Fruit fly (Drosophila melanogaster) whole organism, embryonic: ENCODE measurements around the gene cactin.
A peak's percentile ranks its signal among the peaks of the same experiment; 100 is the strongest.

ENCODE experiments used
- Bgb ChIP-seq: fragments of 200-800 bp; sonication (Bioruptor generic); IDR thresholded peaks from 2 replicates; pipeline ENCODE4 v1.3.6; 2022; ENCODE audit warnings: missing biosample characterization, missing genetic modification characterization; ENCODE audit not compliant: partially characterized antibody
- C15 ChIP-seq: fragments of 200-800 bp; sonication (Bioruptor generic); IDR thresholded peaks from 3 replicates; pipeline ENCODE4 v1.3.6; 2022; ENCODE audit warnings: missing biosample characterization, missing genetic modification characterization
- CG11247 ChIP-seq: fragments of 200-800 bp; sonication (Bioruptor generic); IDR thresholded peaks from 2 replicates; pipeline ENCODE4 v1.3.6; 2022; ENCODE audit warnings: missing biosample characterization, missing genetic modification characterization
- CG13123 ChIP-seq: fragments of 200-800 bp; sonication (Bioruptor generic); optimal IDR thresholded peaks from 2 replicates; lab custom pipeline; 2016; ENCODE audit warnings: missing biosample characterization, missing genetic modification characterization
- CG13424 ChIP-seq: fragments of 200-800 bp; sonication (Bioruptor generic); optimal IDR thresholded peaks from 2 replicates; lab custom pipeline; 2019; ENCODE audit warnings: missing biosample characterization, mild to moderate bottlenecking, missing genetic modification characterization, moderate library complexity
- CG16779 ChIP-seq: fragments of 200-800 bp; sonication (Bioruptor generic); IDR thresholded peaks from 2 replicates; pipeline ENCODE4 v1.3.6; 2022; ENCODE audit warnings: missing biosample characterization, missing genetic modification characterization
- CG16863 ChIP-seq: fragments of 200-800 bp; sonication (Bioruptor generic); optimal IDR thresholded peaks from 3 replicates; lab custom pipeline; 2016; ENCODE audit warnings: missing biosample characterization, missing genetic modification characterization
- CG17912 ChIP-seq: fragments of 200-800 bp; sonication (Bioruptor generic); optimal IDR thresholded peaks from 2 replicates; lab custom pipeline; 2018; ENCODE audit warnings: missing biosample characterization, mild to moderate bottlenecking, missing genetic modification characterization
- CG18764 ChIP-seq: fragments of 200-800 bp; sonication (Bioruptor generic); optimal IDR thresholded peaks from 3 replicates; lab custom pipeline; 2016; ENCODE audit warnings: missing biosample characterization, missing genetic modification characterization
- CG32532 ChIP-seq: fragments of 200-800 bp; sonication (Bioruptor generic); IDR thresholded peaks from 2 replicates; pipeline ENCODE4 v1.3.6; 2022; ENCODE audit warnings: missing biosample characterization, missing genetic modification characterization
- CG33213 ChIP-seq: fragments of 200-800 bp; sonication (Bioruptor generic); optimal IDR thresholded peaks from 3 replicates; lab custom pipeline; 2016; ENCODE audit warnings: missing biosample characterization, missing genetic modification characterization
- CG3407 ChIP-seq: fragments of 200-800 bp; sonication (Bioruptor generic); optimal IDR thresholded peaks from 2 replicates; lab custom pipeline; 2018; ENCODE audit warnings: missing biosample characterization, mild to moderate bottlenecking, missing genetic modification characterization
- CG34224 ChIP-seq: fragments of 200-800 bp; sonication (Bioruptor generic); IDR thresholded peaks from 3 replicates; pipeline ENCODE4 v1.3.6; 2022; ENCODE audit warnings: missing biosample characterization, missing genetic modification characterization; ENCODE audit not compliant: partially characterized antibody
- CG4820 ChIP-seq: fragments of 200-800 bp; sonication (Bioruptor generic); optimal IDR thresholded peaks from 3 replicates; lab custom pipeline; 2016; ENCODE audit warnings: missing biosample characterization, missing genetic modification characterization
- CG5180 ChIP-seq: fragments of 200-800 bp; sonication (Bioruptor generic); optimal IDR thresholded peaks from 3 replicates; lab custom pipeline; 2017; ENCODE audit warnings: missing biosample characterization, missing genetic modification characterization, mild to moderate bottlenecking, moderate library complexity, missing genetic modification reagents
- CG5953 ChIP-seq: fragments of 200-800 bp; sonication (Bioruptor generic); IDR thresholded peaks from 2 replicates; pipeline ENCODE4 v1.3.6; 2022; ENCODE audit warnings: missing biosample characterization, missing genetic modification characterization
- CG6791 ChIP-seq: fragments of 200-800 bp; sonication (Bioruptor generic); IDR thresholded peaks from 3 replicates; pipeline ENCODE4 v1.3.6; 2022; ENCODE audit warnings: missing biosample characterization, missing genetic modification characterization; ENCODE audit not compliant: partially characterized antibody
- CG7928 ChIP-seq: fragments of 200-800 bp; sonication (Bioruptor generic); optimal IDR thresholded peaks from 2 replicates; lab custom pipeline; 2017; ENCODE audit warnings: missing biosample characterization, mild to moderate bottlenecking, missing genetic modification characterization
- CG8089 ChIP-seq: fragments of 200-800 bp; sonication (Bioruptor generic); optimal IDR thresholded peaks from 3 replicates; lab custom pipeline; 2016; ENCODE audit warnings: missing biosample characterization, missing genetic modification characterization
- CG9215 ChIP-seq: fragments of 200-800 bp; sonication (Bioruptor generic); IDR thresholded peaks from 2 replicates; pipeline ENCODE4 v1.3.6; 2022; ENCODE audit warnings: missing biosample characterization, missing genetic modification characterization
- CG9437 ChIP-seq: fragments of 200-800 bp; sonication (Bioruptor generic); optimal IDR thresholded peaks from 2 replicates; lab custom pipeline; 2018; ENCODE audit warnings: missing biosample characterization, mild to moderate bottlenecking, missing genetic modification characterization
- CG9932 ChIP-seq: fragments of 200-800 bp; sonication (Bioruptor generic); IDR thresholded peaks from 2 replicates; pipeline ENCODE4 v1.3.6; 2022; ENCODE audit warnings: missing biosample characterization, missing genetic modification characterization
- CkIIα-i1 ChIP-seq: fragments of 200-800 bp; sonication (Bioruptor generic); IDR thresholded peaks from 2 replicates; pipeline ENCODE4 v1.3.6; 2022; ENCODE audit warnings: missing biosample characterization, missing genetic modification characterization
- CrebB ChIP-seq: fragments of 200-800 bp; sonication (Bioruptor generic); optimal IDR thresholded peaks from 3 replicates; lab custom pipeline; 2018; ENCODE audit warnings: missing biosample characterization, mild to moderate bottlenecking, missing genetic modification characterization
- D19A ChIP-seq: fragments of 200-800 bp; optimal IDR thresholded peaks from 3 replicates; lab custom pipeline; 2019; ENCODE audit warnings: missing biosample characterization, mild to moderate bottlenecking, missing genetic modification characterization, moderate library complexity
- E2f2 ChIP-seq: fragments of 200-800 bp; sonication (Bioruptor generic); IDR thresholded peaks from 2 replicates; pipeline ENCODE4 v1.3.6; 2022; ENCODE audit warnings: missing biosample characterization, missing genetic modification characterization
- Rfx ChIP-seq: fragments of 200-800 bp; sonication (Bioruptor generic); IDR thresholded peaks from 2 replicates; pipeline ENCODE4 v1.3.6; 2022; ENCODE audit warnings: missing biosample characterization, missing genetic modification characterization
- TFAM ChIP-seq: fragments of 200-800 bp; sonication (Bioruptor generic); optimal IDR thresholded peaks from 2 replicates; lab custom pipeline; 2017; ENCODE audit warnings: missing biosample characterization, missing genetic modification characterization, inconsistent platforms
- ash1 ChIP-seq: fragments of 200-800 bp; sonication (Bioruptor generic); optimal IDR thresholded peaks from 2 replicates; lab custom pipeline; 2018; ENCODE audit warnings: missing biosample characterization, mild to moderate bottlenecking, missing genetic modification characterization
- chinmo ChIP-seq: fragments of 200-800 bp; sonication (Bioruptor generic); IDR thresholded peaks from 4 replicates; pipeline ENCODE4 v1.3.6; 2022; ENCODE audit warnings: missing biosample characterization, missing genetic modification characterization; ENCODE audit not compliant: partially characterized antibody
- dmrt11E ChIP-seq: fragments of 200-800 bp; sonication (Bioruptor generic); optimal IDR thresholded peaks from 3 replicates; lab custom pipeline; 2018; ENCODE audit warnings: missing biosample characterization, mild to moderate bottlenecking, missing genetic modification characterization, moderate library complexity
- dmrt99B ChIP-seq: fragments of 200-800 bp; sonication (Bioruptor generic); optimal IDR thresholded peaks from 2 replicates; lab custom pipeline; 2018; ENCODE audit warnings: missing biosample characterization, mild to moderate bottlenecking, missing genetic modification characterization, moderate library complexity
- fd102C ChIP-seq: fragments of 200-800 bp; sonication (Bioruptor generic); optimal IDR thresholded peaks from 2 replicates; lab custom pipeline; 2018; ENCODE audit warnings: missing biosample characterization, mild to moderate bottlenecking, missing genetic modification characterization, moderate library complexity
- fd64A ChIP-seq: fragments of 200-800 bp; sonication (Bioruptor generic); optimal IDR thresholded peaks from 3 replicates; lab custom pipeline; 2018; ENCODE audit warnings: missing biosample characterization, mild to moderate bottlenecking, missing genetic modification characterization
- gem ChIP-seq: fragments of 200-800 bp; sonication (Bioruptor generic); optimal IDR thresholded peaks from 2 replicates; lab custom pipeline; 2019; ENCODE audit warnings: missing biosample characterization, mild to moderate bottlenecking, missing genetic modification characterization, moderate library complexity
- grau ChIP-seq: fragments of 200-800 bp; optimal IDR thresholded peaks from 3 replicates; lab custom pipeline; 2019; ENCODE audit warnings: missing biosample characterization, mild to moderate bottlenecking, missing genetic modification characterization, moderate library complexity
- gsb-n ChIP-seq: fragments of 200-800 bp; sonication (Bioruptor generic); optimal IDR thresholded peaks from 3 replicates; lab custom pipeline; 2018; ENCODE audit warnings: missing biosample characterization, mild to moderate bottlenecking, missing genetic modification characterization
- ind ChIP-seq: fragments of 200-800 bp; sonication (Bioruptor generic); optimal IDR thresholded peaks from 3 replicates; lab custom pipeline; 2016; ENCODE audit warnings: missing biosample characterization, missing genetic modification characterization
- kni ChIP-seq: fragments of 200-800 bp; sonication (Bioruptor generic); optimal IDR thresholded peaks from 3 replicates; lab custom pipeline; 2017; ENCODE audit warnings: mild to moderate bottlenecking, missing biosample characterization, missing genetic modification reagents, missing genetic modification characterization
- lab ChIP-seq: fragments of 200-800 bp; sonication (Bioruptor generic); optimal IDR thresholded peaks from 3 replicates; lab custom pipeline; 2017; ENCODE audit warnings: missing biosample characterization, missing genetic modification characterization, mild to moderate bottlenecking, moderate library complexity, missing genetic modification reagents
- lilli ChIP-seq: fragments of 200-800 bp; sonication (Bioruptor generic); optimal IDR thresholded peaks from 3 replicates; lab custom pipeline; 2016; ENCODE audit warnings: missing biosample characterization, missing genetic modification characterization
- mld ChIP-seq: fragments of 200-800 bp; sonication (Bioruptor generic); IDR thresholded peaks from 3 replicates; pipeline ENCODE4 v1.3.6; 2022; ENCODE audit warnings: missing biosample characterization, missing genetic modification characterization; ENCODE audit not compliant: partially characterized antibody
- pnt ChIP-seq: fragments of 200-800 bp; sonication (Bioruptor generic); optimal IDR thresholded peaks from 3 replicates; lab custom pipeline; 2016; ENCODE audit warnings: missing biosample characterization, missing genetic modification characterization
- pros ChIP-seq: fragments of 200-800 bp; sonication (Bioruptor generic); optimal IDR thresholded peaks from 3 replicates; lab custom pipeline; 2019; ENCODE audit warnings: missing biosample characterization, mild to moderate bottlenecking, missing genetic modification characterization, moderate library complexity
- salm ChIP-seq: fragments of 200-800 bp; sonication (Bioruptor generic); optimal IDR thresholded peaks from 2 replicates; lab custom pipeline; 2018; ENCODE audit warnings: missing biosample characterization, mild to moderate bottlenecking, missing genetic modification characterization
- sens-2 ChIP-seq: fragments of 200-800 bp; sonication (Bioruptor generic); IDR thresholded peaks from 2 replicates; pipeline ENCODE4 v1.3.6; 2022; ENCODE audit warnings: missing biosample characterization, missing genetic modification characterization
- zf30C ChIP-seq: fragments of 200-800 bp; sonication (Bioruptor generic); optimal IDR thresholded peaks from 3 replicates; lab custom pipeline; 2018; ENCODE audit warnings: missing biosample characterization, mild to moderate bottlenecking, missing genetic modification characterization

cactin gene

dm6 chrX:20429482-20430204 lies 5.8 kb downstream of the cactin start, which contains the start of the genes CG11710 and mal (continued):
- TF ChIP-seq CG18764 (GFP tag; lab: Kevin White, UChicago) = peak; percentile 69
- no peak for TF ChIP-seq CG17912 (GFP tag; lab: Kevin White, UChicago)
- TF ChIP-seq chinmo (GFP tag; lab: Robert Waterston, UW) = no peak
- TF ChIP-seq CG33213 (GFP tag; lab: Kevin White, UChicago) = peak; percentile 62
- TF ChIP-seq CG4820 (GFP tag; lab: Kevin White, UChicago) = peak; percentile 84
- TF ChIP-seq CG34224 (GFP tag; lab: Robert Waterston, UW) = peak; percentile 51; the same call in 1 of the 3 replicates
- TF ChIP-seq dmrt11E (tag; lab: Kevin White, UChicago) = peak; percentile 27
- TF ChIP-seq CrebB (tag; lab: Kevin White, UChicago) = peak; percentile 11
- peak; percentile 81 for TF ChIP-seq grau
- no peak for TF ChIP-seq gem (tag; lab: Kevin White, UChicago)
- peak; percentile 78 for TF ChIP-seq CG32532 (GFP tag; lab: Robert Waterston, UW)
- TF ChIP-seq fd102C = no peak
- 0 out of 3 replicates have a peak, but pooled peaks have one; percentile 37 for TF ChIP-seq C15 (GFP tag; lab: Robert Waterston, UW)
- TF ChIP-seq CG8089 (GFP tag; lab: Kevin White, UChicago) = peak; percentile 55
- peak; percentile 84 for TF ChIP-seq Rfx (GFP tag; lab: Robert Waterston, UW)
- no peak for TF ChIP-seq CG5953 (GFP tag; lab: Robert Waterston, UW)
- no peak for TF ChIP-seq CG16779 (GFP tag; lab: Robert Waterston, UW)
- no peak for TF ChIP-seq CG13123 (GFP tag; lab: Kevin White, UChicago)
- peak; percentile 50 for TF ChIP-seq CG16863
- TF ChIP-seq mld (GFP tag; lab: Robert Waterston, UW) = no peak
- no peak for TF ChIP-seq lab (GFP tag; lab: Kevin White, UChicago)
- peak; percentile 75 for TF ChIP-seq lilli
- no peak for TF ChIP-seq Bgb (GFP tag; lab: Robert Waterston, UW)
- TF ChIP-seq pros (GFP tag; lab: Kevin White, UChicago) = no peak
- TF ChIP-seq CG7928 (GFP tag; lab: Kevin White, UChicago) = peak; percentile 37
- TF ChIP-seq D19A (tag; lab: Kevin White, UChicago) = peak; percentile 99
- peak; percentile 71; the same call in 1 of the 2 replicates for TF ChIP-seq sens-2 (GFP tag; lab: Robert Waterston, UW)
- peak; percentile 42; the same call in 2 of the 3 replicates for TF ChIP-seq CG6791 (GFP tag; lab: Robert Waterston, UW)
- TF ChIP-seq ash1 = no peak
- TF ChIP-seq ind (GFP tag; lab: Kevin White, UChicago) = peak; percentile 91
- TF ChIP-seq gsb-n (tag; lab: Kevin White, UChicago) = no peak
- TF ChIP-seq E2f2 (GFP tag; lab: Robert Waterston, UW) = peak; percentile 39; the same call in 1 of the 2 replicates
- peak; percentile 87 for TF ChIP-seq dmrt99B (tag; lab: Kevin White, UChicago)
- TF ChIP-seq CG13424 (tag; lab: Kevin White, UChicago) = peak; percentile 88
- peak; percentile 43 for TF ChIP-seq pnt
- TF ChIP-seq CG5180 (GFP tag; lab: Kevin White, UChicago) = no peak
- TF ChIP-seq fd64A (GFP tag; lab: Kevin White, UChicago) = peak; percentile 52
- TF ChIP-seq CG3407 = no peak
- TF ChIP-seq CG9215 (GFP tag; lab: Robert Waterston, UW) = peak; percentile 79
- TF ChIP-seq CkIIα-i1 (GFP tag; lab: Robert Waterston, UW) = no peak
- peak; percentile 45; the same call in 1 of the 2 replicates for TF ChIP-seq CG11247 (GFP tag; lab: Robert Waterston, UW)
- TF ChIP-seq CG9437 (GFP tag; lab: Kevin White, UChicago) = peak; percentile 61
- TF ChIP-seq kni (GFP tag; lab: Kevin White, UChicago) = no peak
- peak; percentile 9 for TF ChIP-seq salm
- peak; percentile 78 for TF ChIP-seq CG9932 (GFP tag; lab: Robert Waterston, UW)
- TF ChIP-seq TFAM (GFP tag; lab: Kevin White, UChicago) = no peak
- TF ChIP-seq zf30C (GFP tag; lab: Kevin White, UChicago) = no peak
- TF ChIP-seq, all 482 proteins: peak for 315
